Worm (Caenorhabditis elegans): ENCODE results near the gene T24C4.5.

Gene T24C4.5

ce11 chrIII:879634-880033 lies at the start of gene T24C4.5, which contains the start of gene ucr-2.3:
TSS of gene T24C4.5 (minus strand) at chrIII:879734.
TSS of gene ucr-2.3 (plus strand) at chrIII:879860.
- no peak for TF ChIP-seq pes-1 (GFP tag; IDR thresholded peaks at IDR 0.05)
- TF ChIP-seq hnd-1 (tag; optimal IDR thresholded peaks at IDR 0.05), result no peak
- TF ChIP-seq ceh-13 (GFP tag; optimal IDR thresholded peaks at IDR 0.05), result no peak
- no peak for TF ChIP-seq tbx-37 (GFP tag; conservative IDR thresholded peaks at IDR 0.05)
- TF ChIP-seq hmg-4 (GFP tag; optimal IDR thresholded peaks at IDR 0.05), result no peak
- TF ChIP-seq flt-1 (GFP tag; IDR thresholded peaks at IDR 0.05), result no peak
- TF ChIP-seq scrt-1 (GFP tag; IDR thresholded peaks at IDR 0.05), result no peak
- no peak for TF ChIP-seq tbx-11 (GFP tag; IDR thresholded peaks at IDR 0.05)
- no peak for TF ChIP-seq B0310.2 (tag; optimal IDR thresholded peaks at IDR 0.05)
- TF ChIP-seq F13C5.2 (tag; optimal IDR thresholded peaks at IDR 0.05), result no peak
- TF ChIP-seq aly-1 (tag; optimal IDR thresholded peaks at IDR 0.05), result no peak
- TF ChIP-seq tra-4 (tag; optimal IDR thresholded peaks at IDR 0.05), result no peak

ce11 chrIII:926216-926615 lies 46.7 kb upstream of the T24C4.5 start, which contains the start of gene pef-1:
TSS of gene pef-1 (minus strand) at chrIII:926316.
- no peak for TF ChIP-seq aly-1 (tag; optimal IDR thresholded peaks at IDR 0.05)
- no peak for TF ChIP-seq hnd-1 (tag; optimal IDR thresholded peaks at IDR 0.05)
- TF ChIP-seq scrt-1 (GFP tag; IDR thresholded peaks at IDR 0.05), result no peak
- TF ChIP-seq sea-1 (GFP tag; conservative IDR thresholded peaks at IDR 0.05), result no peak
- no peak for TF ChIP-seq hmbx-1 (tag; optimal IDR thresholded peaks at IDR 0.05)
- TF ChIP-seq ceh-13 (GFP tag; optimal IDR thresholded peaks at IDR 0.05), result no peak
- no peak for TF ChIP-seq ceh-36 (tag; optimal IDR thresholded peaks at IDR 0.05)
- no peak for TF ChIP-seq F13C5.2 (tag; optimal IDR thresholded peaks at IDR 0.05)
- TF ChIP-seq flt-1 (GFP tag; IDR thresholded peaks at IDR 0.05), result no peak
- TF ChIP-seq hmg-4 (GFP tag; optimal IDR thresholded peaks at IDR 0.05), result no peak
- TF ChIP-seq pes-1 (GFP tag; IDR thresholded peaks at IDR 0.05), result no peak
- TF ChIP-seq tra-4 (tag; optimal IDR thresholded peaks at IDR 0.05), result no peak
- no peak for TF ChIP-seq tbx-11 (GFP tag; IDR thresholded peaks at IDR 0.05)
- no peak for TF ChIP-seq tbx-37 (GFP tag; conservative IDR thresholded peaks at IDR 0.05)

ce11 chrIII:919322-919721 lies 39.8 kb upstream of the T24C4.5 start, which contains the start of gene F23H11.7:
TSS of gene F23H11.7 (minus strand) at chrIII:919422.
- TF ChIP-seq scrt-1 (GFP tag; IDR thresholded peaks at IDR 0.05) (no peak), hmbx-1 (tag; optimal IDR thresholded peaks at IDR 0.05) (no peak), B0310.2 (tag; optimal IDR thresholded peaks at IDR 0.05) (no peak), flt-1 (GFP tag; IDR thresholded peaks at IDR 0.05) (no peak), ceh-13 (GFP tag; optimal IDR thresholded peaks at IDR 0.05) (no peak), ceh-36 (tag; optimal IDR thresholded peaks at IDR 0.05) (no peak), tra-4 (tag; optimal IDR thresholded peaks at IDR 0.05) (no peak), hnd-1 (tag; optimal IDR thresholded peaks at IDR 0.05) (no peak), F13C5.2 (tag; optimal IDR thresholded peaks at IDR 0.05) (no peak), ets-7 (tag; optimal IDR thresholded peaks at IDR 0.05) (no peak), sea-1 (GFP tag; conservative IDR thresholded peaks at IDR 0.05) (no peak), aly-1 (tag; optimal IDR thresholded peaks at IDR 0.05) (no peak), ama-1 (optimal IDR thresholded peaks at IDR 0.05) (no peak), hmg-4 (GFP tag; optimal IDR thresholded peaks at IDR 0.05) (no peak), pes-1 (GFP tag; IDR thresholded peaks at IDR 0.05) (no peak), tbx-11 (GFP tag; IDR thresholded peaks at IDR 0.05) (no peak), tbx-37 (GFP tag; conservative IDR thresholded peaks at IDR 0.05) (no peak)

- no peak for TF ChIP-seq ceh-36 (tag; optimal IDR thresholded peaks at IDR 0.05)
- no peak for TF ChIP-seq ama-1 (optimal IDR thresholded peaks at IDR 0.05)
- no peak for TF ChIP-seq F13C5.2 (tag; optimal IDR thresholded peaks at IDR 0.05)
- no peak for TF ChIP-seq hmbx-1 (tag; optimal IDR thresholded peaks at IDR 0.05)
- no peak for TF ChIP-seq flt-1 (GFP tag; IDR thresholded peaks at IDR 0.05)
- no peak for TF ChIP-seq aly-1 (tag; optimal IDR thresholded peaks at IDR 0.05)
- TF ChIP-seq sea-1 (GFP tag; conservative IDR thresholded peaks at IDR 0.05), result no peak
- no peak for TF ChIP-seq hnd-1 (tag; optimal IDR thresholded peaks at IDR 0.05)
- TF ChIP-seq tra-4 (tag; optimal IDR thresholded peaks at IDR 0.05), result no peak
- no peak for TF ChIP-seq ceh-13 (GFP tag; optimal IDR thresholded peaks at IDR 0.05)
- TF ChIP-seq pes-1 (GFP tag; IDR thresholded peaks at IDR 0.05), result no peak
Observed at ce11 chrIII:916897-917296, 37.4 kb upstream of the T24C4.5 start, which contains the start of gene idpp-13. TSS of gene idpp-13 (minus strand) at chrIII:916997.

ce11 chrIII:910540-911311 lies 31.2 kb upstream of the T24C4.5 start, which contains the start of the genes F23H11.5 and bra-2:
TSS of gene F23H11.5 (minus strand) at chrIII:910590.
TSS of gene bra-2 (plus strand) at chrIII:911261.
- no peak for TF ChIP-seq scrt-1 (GFP tag; IDR thresholded peaks at IDR 0.05)
- no peak for TF ChIP-seq hmg-4 (GFP tag; optimal IDR thresholded peaks at IDR 0.05)
- TF ChIP-seq sea-1 (GFP tag; conservative IDR thresholded peaks at IDR 0.05), result no peak
- TF ChIP-seq hnd-1 (tag; optimal IDR thresholded peaks at IDR 0.05), result no peak
- TF ChIP-seq aly-1 (tag; optimal IDR thresholded peaks at IDR 0.05), result no peak

ce11 chrIII:909540-909939 lies 30.0 kb upstream of the T24C4.5 start, which contains the start of gene crls-1:
TSS of gene crls-1 (minus strand) at chrIII:909902.
- TF ChIP-seq flt-1 (GFP tag; IDR thresholded peaks at IDR 0.05) (no peak), ama-1 (optimal IDR thresholded peaks at IDR 0.05) (no peak), hnd-1 (tag; optimal IDR thresholded peaks at IDR 0.05) (no peak), F13C5.2 (tag; optimal IDR thresholded peaks at IDR 0.05) (no peak), ceh-13 (GFP tag; optimal IDR thresholded peaks at IDR 0.05) (no peak), tbx-11 (GFP tag; IDR thresholded peaks at IDR 0.05) (no peak), tbx-37 (GFP tag; conservative IDR thresholded peaks at IDR 0.05) (no peak), pes-1 (GFP tag; IDR thresholded peaks at IDR 0.05) (no peak), scrt-1 (GFP tag; IDR thresholded peaks at IDR 0.05) (no peak)

ce11 chrIII:907990-908389 lies 28.5 kb upstream of the T24C4.5 start:
- TF ChIP-seq hmg-4 (GFP tag; optimal IDR thresholded peaks at IDR 0.05) (no peak), hnd-1 (tag; optimal IDR thresholded peaks at IDR 0.05) (no peak), sea-1 (GFP tag; conservative IDR thresholded peaks at IDR 0.05) (no peak), flt-1 (GFP tag; IDR thresholded peaks at IDR 0.05) (no peak), tbx-11 (GFP tag; IDR thresholded peaks at IDR 0.05) (no peak), scrt-1 (GFP tag; IDR thresholded peaks at IDR 0.05) (no peak), pes-1 (GFP tag; IDR thresholded peaks at IDR 0.05) (no peak), ceh-36 (tag; optimal IDR thresholded peaks at IDR 0.05) (no peak), hmbx-1 (tag; optimal IDR thresholded peaks at IDR 0.05) (no peak), B0310.2 (tag; optimal IDR thresholded peaks at IDR 0.05) (no peak), aly-1 (tag; optimal IDR thresholded peaks at IDR 0.05) (no peak), ama-1 (optimal IDR thresholded peaks at IDR 0.05) (no peak), F13C5.2 (tag; optimal IDR thresholded peaks at IDR 0.05) (no peak), ceh-13 (GFP tag; optimal IDR thresholded peaks at IDR 0.05) (no peak), tbx-37 (GFP tag; conservative IDR thresholded peaks at IDR 0.05) (no peak), tra-4 (tag; optimal IDR thresholded peaks at IDR 0.05) (no peak), ets-7 (tag; optimal IDR thresholded peaks at IDR 0.05) (no peak)

Data from whole organism, early embryonic.